Worm (Caenorhabditis elegans): ENCODE measurements around the gene cyp-13A8.

DNA sequence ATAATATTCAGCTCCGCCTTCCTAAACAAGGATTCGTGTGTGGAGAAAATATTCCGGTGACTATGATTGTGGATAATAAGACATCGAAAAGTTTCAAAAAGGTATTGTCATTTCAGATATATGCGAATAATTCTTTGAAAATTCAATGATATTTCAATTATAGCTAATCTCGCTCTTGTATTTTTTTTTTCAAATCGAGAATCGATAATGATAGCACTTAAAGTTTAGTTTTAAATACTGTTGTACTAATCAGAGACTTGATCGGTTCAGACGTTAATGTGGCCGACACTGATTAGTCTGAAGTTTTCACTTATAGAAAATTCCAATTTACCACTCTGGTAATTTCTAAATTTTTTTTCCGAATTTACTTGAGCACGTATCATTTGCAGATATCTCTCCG lies 28.6 kb upstream of the cyp-13A8 start:
- TF ChIP-seq ceh-9 (tag; optimal IDR thresholded peaks at IDR 0.05) (no peak), snpc-4 (tag; optimal IDR thresholded peaks at IDR 0.05) (no peak), R02D3.7 (tag; optimal IDR thresholded peaks at IDR 0.05) (no peak), fkh-2 (tag; optimal IDR thresholded peaks at IDR 0.05) (no peak), nhr-25 (tag; optimal IDR thresholded peaks at IDR 0.05) (no peak), elt-3 (tag; optimal IDR thresholded peaks at IDR 0.05) (no peak), ztf-11 (tag; optimal IDR thresholded peaks at IDR 0.05) (no peak), lin-39 (tag; optimal IDR thresholded peaks at IDR 0.05) (no peak), egl-5 (tag; optimal IDR thresholded peaks at IDR 0.05) (no peak), nhr-12 (tag; optimal IDR thresholded peaks at IDR 0.05) (no peak), ama-1 (optimal IDR thresholded peaks at IDR 0.05) (no peak), nhr-76 (tag; optimal IDR thresholded peaks at IDR 0.05) (no peak), nfya-1 (tag; optimal IDR thresholded peaks at IDR 0.05; ENCODE audit: insufficient read depth) (no peak), zag-1 (tag; optimal IDR thresholded peaks at IDR 0.05) (no peak)
